Worm (Caenorhabditis elegans): ENCODE measurements around the gene rgs-10.

ce11 chrX:14976840-14977534 lies 14.4 kb downstream of the rgs-10 start:
- no peak for TF ChIP-seq nhr-28 (tag; optimal IDR thresholded peaks at IDR 0.05)
- TF ChIP-seq elt-3 (tag; optimal IDR thresholded peaks at IDR 0.05), result no peak
- no peak for TF ChIP-seq ceh-83 (GFP tag; optimal IDR thresholded peaks at IDR 0.05)
- no peak for TF ChIP-seq elt-1 (tag; optimal IDR thresholded peaks at IDR 0.05; ENCODE audit: borderline replicate concordance, insufficient read depth)
- no peak for TF ChIP-seq M03D4.4 (tag; optimal IDR thresholded peaks at IDR 0.05)
- no peak for TF ChIP-seq lsy-2 (tag; optimal IDR thresholded peaks at IDR 0.05)
- TF ChIP-seq unc-62 (GFP tag; optimal IDR thresholded peaks at IDR 0.05), result no peak
- TF ChIP-seq ztf-11 (tag; optimal IDR thresholded peaks at IDR 0.05), result no peak
- TF ChIP-seq ceh-39 (tag; optimal IDR thresholded peaks at IDR 0.05), result no peak
- no peak for TF ChIP-seq nhr-12 (tag; optimal IDR thresholded peaks at IDR 0.05)
- TF ChIP-seq bed-3 (GFP tag; optimal IDR thresholded peaks at IDR 0.05), result no peak
- TF ChIP-seq nhr-2 (tag; optimal IDR thresholded peaks at IDR 0.05), result no peak
- no peak for TF ChIP-seq drap-1 (GFP tag; optimal IDR thresholded peaks at IDR 0.05)

Measured in whole organism, mixed stage, embryonic.